Worm (Caenorhabditis elegans) whole organism, L1 larva: ENCODE data around the gene F27C8.2.

Source experiments
- alr-1 ChIP-seq: fragments of 200-800 bp; sonication (Bioruptor generic); optimal IDR thresholded peaks from 2 replicates; lab custom pipeline; 2018; ENCODE audit warnings: borderline replicate concordance, mild to moderate bottlenecking, missing genetic modification characterization, missing compliant biosample characterization
- aly-2 ChIP-seq: fragments of 150-350 bp; optimal IDR thresholded peaks from 2 replicates; lab custom pipeline; 2014; ENCODE audit warnings: missing biosample characterization, missing genetic modification characterization
- ceh-82 ChIP-seq, 3 experiments: fragments of 150-350 bp in 1 of 3; sonication (generic microtip) in 2 of 3; optimal IDR thresholded peaks; 2 replicates each; lab custom pipeline; 2014 to 2017; ENCODE audit warnings: missing biosample characterization in 3 of 3, missing genetic modification characterization in 3 of 3
- nhr-12 ChIP-seq: sonication (generic microtip); optimal IDR thresholded peaks from 2 replicates; lab custom pipeline; 2017; ENCODE audit warnings: missing biosample characterization, missing genetic modification characterization
- nhr-20 ChIP-seq: sonication (generic microtip); optimal IDR thresholded peaks from 2 replicates; lab custom pipeline; 2016; ENCODE audit warnings: mild to moderate bottlenecking, missing genetic modification characterization, missing compliant biosample characterization
- nhr-28 ChIP-seq: fragments of 150-350 bp; optimal IDR thresholded peaks from 2 replicates; lab custom pipeline; 2014; ENCODE audit warnings: missing biosample characterization, missing genetic modification characterization
- snpc-4 ChIP-seq: fragments of 150-350 bp; optimal IDR thresholded peaks from 2 replicates; lab custom pipeline; 2014; ENCODE audit warnings: missing biosample characterization, missing genetic modification characterization

ce11 chrIV:9610923-9611322, 14.8 kb downstream of the F27C8.2 start:
- TF ChIP-seq nhr-12 (no peak), aly-2 (tag; lab: Kevin White, UChicago) (no peak), ceh-82 (tag; optimal IDR thresholded peaks at IDR 0.05; lab: Kevin White, UChicago) (no peak), nhr-28 (tag; lab: Kevin White, UChicago) (no peak), nhr-20 (tag; lab: Kevin White, UChicago) (no peak), alr-1 (tag; lab: Kevin White, UChicago) (no peak), snpc-4 (no peak)
